Worm (Caenorhabditis elegans) whole organism, young adult: Measurements from ENCODE around the gene clec-181.

Source experiments
- B0035.1 ChIP-seq: sonication (generic microtip); optimal IDR thresholded peaks from 2 replicates; lab custom pipeline; 2016; ENCODE audit warnings: missing genetic modification characterization, mild to moderate bottlenecking, missing compliant biosample characterization, missing genotype, missing genetic modification reagents
- B0261.1 ChIP-seq: sonication (generic microtip); optimal IDR thresholded peaks from 2 replicates; lab custom pipeline; 2016; ENCODE audit warnings: mild to moderate bottlenecking, missing genetic modification characterization, moderate library complexity, missing compliant biosample characterization
- C06A6.2 ChIP-seq: fragments of 200-800 bp; sonication (Bioruptor generic); conservative IDR thresholded peaks from 2 replicates; pipeline ENCODE4 v1.3.6; 2022; ENCODE audit warnings: missing genetic modification characterization, missing compliant biosample characterization
- C17E4.6 ChIP-seq: fragments of 200-800 bp; sonication (Bioruptor generic); IDR thresholded peaks from 2 replicates; pipeline ENCODE4 v1.3.6; 2022; ENCODE audit warnings: missing genetic modification reagents, missing genetic modification characterization, missing compliant biosample characterization
- F23B12.7 ChIP-seq: sonication (generic microtip); optimal IDR thresholded peaks from 2 replicates; lab custom pipeline; 2017; ENCODE audit warnings: missing genetic modification characterization, mild to moderate bottlenecking, missing compliant biosample characterization, antibody characterized with exemption, moderate library complexity; ENCODE audit not compliant: insufficient read depth
- F33H1.4 ChIP-seq: fragments of 200-800 bp; sonication (Bioruptor generic); IDR thresholded peaks from 2 replicates; pipeline ENCODE4 v1.3.6; 2022; ENCODE audit warnings: missing genetic modification reagents, missing genetic modification characterization, missing compliant biosample characterization
- F57A8.1 ChIP-seq: fragments of 200-800 bp; sonication (Bioruptor generic); optimal IDR thresholded peaks from 2 replicates; lab custom pipeline; 2018; ENCODE audit warnings: mild to moderate bottlenecking, missing genetic modification characterization, moderate library complexity, missing compliant biosample characterization
- K12H6.12 ChIP-seq: fragments of 200-800 bp; sonication (Bioruptor generic); optimal IDR thresholded peaks from 2 replicates; lab custom pipeline; 2018; ENCODE audit warnings: mild to moderate bottlenecking, missing genetic modification characterization, missing compliant biosample characterization
- T26A5.8 ChIP-seq: sonication (generic microtip); optimal IDR thresholded peaks from 2 replicates; lab custom pipeline; 2016; ENCODE audit warnings: missing genetic modification characterization, missing compliant biosample characterization
- Y56A3A.18 ChIP-seq: fragments of 200-800 bp; sonication (Bioruptor generic); IDR thresholded peaks from 2 replicates; pipeline ENCODE4 v1.3.6; 2022; ENCODE audit warnings: missing genetic modification reagents, missing genetic modification characterization, missing compliant biosample characterization
- Y79H2A.3 ChIP-seq: fragments of 200-800 bp; sonication (Bioruptor generic); conservative IDR thresholded peaks from 2 replicates; pipeline ENCODE4 v1.3.6; 2022; ENCODE audit warnings: missing genetic modification reagents, missing genetic modification characterization, missing compliant biosample characterization
- Y95B8A.8 ChIP-seq: fragments of 200-800 bp; sonication (Bioruptor generic); IDR thresholded peaks from 2 replicates; pipeline ENCODE4 v1.3.6; 2022; ENCODE audit warnings: missing genetic modification reagents, missing genetic modification characterization, missing compliant biosample characterization
- akir-1 ChIP-seq: fragments of 200-800 bp; sonication (Bioruptor generic); optimal IDR thresholded peaks from 2 replicates; lab custom pipeline; 2018; ENCODE audit warnings: mild to moderate bottlenecking, missing genetic modification characterization, moderate library complexity, missing compliant biosample characterization
- atf-7 ChIP-seq: sonication (generic microtip); optimal IDR thresholded peaks from 2 replicates; lab custom pipeline; 2017; ENCODE audit warnings: mild to moderate bottlenecking, missing genetic modification characterization, missing compliant biosample characterization
- attf-6 ChIP-seq: fragments of 200-800 bp; sonication (Bioruptor generic); IDR thresholded peaks from 2 replicates; pipeline ENCODE4 v1.3.6; 2022; ENCODE audit warnings: missing genetic modification reagents, missing genetic modification characterization, missing compliant biosample characterization
- efl-1 ChIP-seq: fragments of 150-350 bp; optimal IDR thresholded peaks from 2 replicates; lab custom pipeline; 2014; ENCODE audit warnings: missing biosample characterization, missing genetic modification reagents, missing genetic modification characterization
- egl-18 ChIP-seq: fragments of 200-800 bp; sonication (Bioruptor generic); IDR thresholded peaks from 2 replicates; pipeline ENCODE4 v1.3.6; 2022; ENCODE audit warnings: missing genetic modification reagents, missing genetic modification characterization, missing compliant biosample characterization
- egl-44 ChIP-seq: fragments of 200-800 bp; sonication (Bioruptor generic); IDR thresholded peaks from 2 replicates; pipeline ENCODE4 v1.3.6; 2022; ENCODE audit warnings: missing genetic modification reagents, missing genetic modification characterization, missing compliant biosample characterization
- gei-17 ChIP-seq: fragments of 200-800 bp; sonication (Bioruptor generic); optimal IDR thresholded peaks from 2 replicates; lab custom pipeline; 2018; ENCODE audit warnings: mild to moderate bottlenecking, missing genetic modification characterization, missing compliant biosample characterization
- hmg-1.2 ChIP-seq: fragments of 200-800 bp; sonication (Bioruptor generic); IDR thresholded peaks from 2 replicates; pipeline ENCODE4 v1.3.6; 2022; ENCODE audit warnings: missing genetic modification reagents, missing genetic modification characterization, missing compliant biosample characterization
- lag-1 ChIP-seq: fragments of 200-800 bp; sonication (Bioruptor generic); IDR thresholded peaks from 2 replicates; pipeline ENCODE4 v1.3.6; 2022; ENCODE audit warnings: missing genetic modification reagents, missing genetic modification characterization, missing compliant biosample characterization
- lin-26 ChIP-seq: fragments of 200-800 bp; sonication (Bioruptor generic); IDR thresholded peaks from 2 replicates; pipeline ENCODE4 v1.3.6; 2022; ENCODE audit warnings: missing genetic modification reagents, missing genetic modification characterization, missing compliant biosample characterization
- lsl-1 ChIP-seq: fragments of 200-800 bp; sonication (Bioruptor generic); optimal IDR thresholded peaks from 2 replicates; lab custom pipeline; 2018; ENCODE audit warnings: mild to moderate bottlenecking, missing genetic modification characterization, moderate library complexity, missing compliant biosample characterization
- nfya-1 ChIP-seq: sonication (generic microtip); optimal IDR thresholded peaks from 2 replicates; lab custom pipeline; 2017; ENCODE audit warnings: antibody characterized with exemption, missing compliant biosample characterization, missing genetic modification characterization, borderline replicate concordance; ENCODE audit not compliant: insufficient read depth
- nhr-120 ChIP-seq: fragments of 200-800 bp; sonication (Bioruptor generic); IDR thresholded peaks from 2 replicates; pipeline ENCODE4 v1.3.6; 2022; ENCODE audit warnings: missing genetic modification characterization, missing compliant biosample characterization
- nhr-179 ChIP-seq: sonication (generic microtip); optimal IDR thresholded peaks from 2 replicates; lab custom pipeline; 2016; ENCODE audit warnings: mild to moderate bottlenecking, missing genetic modification characterization, missing compliant biosample characterization
- nhr-27 ChIP-seq: fragments of 200-800 bp; sonication (Bioruptor generic); optimal IDR thresholded peaks from 2 replicates; lab custom pipeline; 2018; ENCODE audit warnings: mild to moderate bottlenecking, missing genetic modification characterization, moderate library complexity, missing compliant biosample characterization
- pbrm-1 ChIP-seq: fragments of 200-800 bp; sonication (Bioruptor generic); IDR thresholded peaks from 2 replicates; pipeline ENCODE4 v1.3.6; 2022; ENCODE audit warnings: missing genetic modification reagents, missing genetic modification characterization, missing compliant biosample characterization
- rec-8 ChIP-seq, 2 experiments: sonication (generic microtip); optimal IDR thresholded peaks; 2 replicates each; lab custom pipeline; 2016; ENCODE audit warnings: mild to moderate bottlenecking in 2 of 2, missing genetic modification characterization in 2 of 2, missing genetic modification reagents in 2 of 2, missing genotype in 2 of 2, missing biosample characterization in 1 of 2, missing compliant biosample characterization in 1 of 2, moderate library complexity in 1 of 2
- sdz-38 ChIP-seq: sonication (generic microtip); optimal IDR thresholded peaks from 2 replicates; lab custom pipeline; 2016; ENCODE audit warnings: missing genotype, missing genetic modification characterization, missing compliant biosample characterization
- tbp1 ChIP-seq: fragments of 200-800 bp; sonication (Bioruptor generic); optimal IDR thresholded peaks from 2 replicates; lab custom pipeline; 2018; ENCODE audit warnings: mild to moderate bottlenecking, missing genetic modification characterization, missing compliant biosample characterization
- zfh-2 ChIP-seq: fragments of 200-800 bp; sonication (Bioruptor generic); conservative IDR thresholded peaks from 2 replicates; pipeline ENCODE4 v1.3.6; 2022; ENCODE audit warnings: missing genetic modification reagents, missing genetic modification characterization, missing compliant biosample characterization
- ztf-26 ChIP-seq: sonication (generic microtip); optimal IDR thresholded peaks from 2 replicates; lab custom pipeline; 2017; ENCODE audit warnings: missing genetic modification characterization, missing compliant biosample characterization
- ztf-3 ChIP-seq: fragments of 200-800 bp; sonication (Bioruptor generic); optimal IDR thresholded peaks from 2 replicates; lab custom pipeline; 2018; ENCODE audit warnings: mild to moderate bottlenecking, missing genetic modification characterization, missing compliant biosample characterization
- ztf-6 ChIP-seq: fragments of 200-800 bp; sonication (Bioruptor generic); IDR thresholded peaks from 2 replicates; pipeline ENCODE4 v1.3.6; 2022; ENCODE audit warnings: missing genetic modification reagents, missing genetic modification characterization, missing compliant biosample characterization

Gene clec-181

DNA sequence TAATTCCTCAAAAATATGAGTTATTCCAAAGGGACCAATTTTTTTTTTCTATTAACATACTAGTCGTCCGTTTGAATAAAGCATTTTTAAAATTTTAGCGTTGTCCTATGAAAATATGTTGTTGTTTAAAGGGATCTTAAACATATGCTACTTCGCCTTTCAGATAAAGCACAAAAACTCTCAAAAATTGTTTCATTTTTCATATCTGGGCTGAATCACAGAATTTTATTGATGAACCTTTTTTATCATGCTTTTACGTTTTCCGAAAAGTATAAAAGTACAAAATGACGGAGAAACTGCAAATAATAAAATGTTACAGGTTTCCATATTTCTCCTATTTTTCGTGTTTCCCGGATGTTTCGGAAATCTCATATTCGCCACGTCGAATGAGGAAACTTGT is at the start of gene clec-181:
TSS of gene clec-181 (plus strand) at position 301 of the 400 bp plus-strand sequence.
- TF ChIP-seq atf-7 (no peak), F33H1.4 (no peak), egl-18 (no peak), nhr-120 (no peak), ztf-26 (tag; lab: Kevin White, UChicago) (no peak), nhr-27 (no peak)

DNA sequence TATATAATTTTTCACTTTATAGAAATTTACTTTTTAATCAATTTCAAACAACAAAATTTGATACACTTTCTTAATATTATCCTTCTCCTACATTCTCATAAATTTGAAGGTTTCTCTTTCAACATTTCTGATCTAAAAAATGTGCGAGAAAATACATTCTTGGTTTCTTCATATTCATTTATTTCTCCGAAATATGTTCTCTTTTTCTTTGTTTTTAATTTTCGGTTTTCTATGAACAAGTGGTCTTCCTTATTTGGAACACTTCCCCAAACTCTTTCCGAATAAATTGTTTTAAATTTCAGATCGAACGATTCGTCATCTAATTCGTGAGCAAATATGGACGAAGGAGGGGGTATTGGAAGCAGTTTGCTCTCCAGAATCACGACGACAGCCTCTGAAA is 36.7 kb upstream of the clec-181 start, which contains the start of gene npr-22:
TSS of gene npr-22 (plus strand) at position 301 of the 400 bp plus-strand sequence.
- TF ChIP-seq lag-1 (GFP tag; lab: Robert Waterston, UW) (no peak), C06A6.2 (GFP tag; lab: Robert Waterston, UW) (no peak), zfh-2 (GFP tag; lab: Robert Waterston, UW) (no peak), Y56A3A.18 (GFP tag; lab: Robert Waterston, UW) (no peak), efl-1 (no peak), K12H6.12 (tag; lab: Kevin White, UChicago) (no peak), B0035.1 (tag; lab: Kevin White, UChicago) (no peak), egl-44 (no peak), F57A8.1 (GFP tag; lab: Kevin White, UChicago) (no peak), lsl-1 (GFP tag; lab: Kevin White, UChicago) (no peak)

DNA sequence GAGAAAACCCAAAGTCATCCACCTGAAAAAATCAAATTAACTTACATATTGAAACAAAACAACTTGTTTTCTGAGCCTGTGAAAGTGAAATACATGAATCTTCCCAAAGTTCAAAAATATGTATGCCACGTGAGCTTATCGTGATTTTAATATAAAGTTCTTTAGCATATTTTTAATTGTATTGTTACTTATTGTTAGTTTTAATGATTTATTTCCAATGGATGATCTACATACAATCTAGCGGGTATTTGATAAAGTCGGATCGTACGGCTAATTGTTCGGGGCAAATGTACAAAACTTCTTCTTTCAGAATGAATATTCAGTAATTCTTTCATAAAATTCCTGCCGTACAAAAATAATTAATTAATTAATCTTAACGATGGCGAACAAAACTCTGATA is 25.6 kb upstream of the clec-181 start, which contains the start of gene Y59H11AM.4:
TSS of gene Y59H11AM.4 (minus strand) at position 101 of the 400 bp plus-strand sequence.
- TF ChIP-seq gei-17 (no peak), nfya-1 (tag; lab: Kevin White, UChicago) (no peak), akir-1 (GFP tag; lab: Kevin White, UChicago) (no peak), rec-8 (tag; optimal IDR thresholded peaks at IDR 0.05; lab: Kevin White, UChicago) (no peak), F23B12.7 (tag; lab: Kevin White, UChicago) (no peak), sdz-38 (no peak)
- TF ChIP-seq, all 124 proteins: peak for 0

DNA sequence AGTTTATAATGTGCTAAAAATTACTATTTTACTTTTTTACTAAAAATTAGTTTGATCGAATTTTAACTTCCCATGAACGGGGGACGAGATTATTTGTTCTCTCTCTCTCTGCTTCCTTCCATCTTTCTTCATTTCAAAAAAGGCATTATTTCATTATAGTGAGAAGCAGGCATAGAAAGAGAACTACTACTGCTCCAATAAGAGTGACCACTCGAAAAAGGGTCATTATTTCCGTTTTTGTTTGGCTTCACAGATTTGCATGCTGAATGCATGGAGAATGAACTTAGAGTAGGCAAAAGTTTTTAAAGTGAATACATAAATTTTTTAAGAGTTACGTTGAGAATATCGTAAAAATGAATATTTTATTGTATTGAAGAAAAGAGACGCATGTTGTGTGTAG is 25.1 kb upstream of the clec-181 start:
- TF ChIP-seq B0261.1 (tag; lab: Kevin White, UChicago), result no peak
- TF ChIP-seq nhr-179, result no peak
- no peak for TF ChIP-seq attf-6 (GFP tag; lab: Robert Waterston, UW)
- no peak for TF ChIP-seq C06A6.2 (GFP tag; lab: Robert Waterston, UW)
- TF ChIP-seq ztf-3 (GFP tag; lab: Kevin White, UChicago), result no peak
- no peak for TF ChIP-seq pbrm-1 (GFP tag; lab: Robert Waterston, UW)

DNA sequence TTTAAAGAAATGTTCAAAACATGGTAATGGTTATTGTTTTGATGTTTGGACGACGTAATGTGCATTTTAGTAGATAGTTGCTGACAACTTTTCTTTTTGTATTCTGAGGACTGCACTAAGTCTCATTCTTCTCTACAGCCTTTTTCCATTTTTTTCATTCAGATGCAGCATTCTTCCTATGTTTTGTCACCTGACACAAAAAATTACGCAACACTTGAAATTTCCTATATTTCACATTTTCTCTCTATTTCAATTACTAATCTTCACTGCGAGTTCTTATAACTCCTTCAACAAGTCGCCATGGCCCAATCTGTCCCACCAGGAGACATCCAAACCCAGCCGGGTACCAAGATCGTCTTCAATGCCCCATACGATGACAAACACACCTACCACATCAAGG is 24.7 kb upstream of the clec-181 start, which contains the start of gene Y59H11AM.1:
TSS of gene Y59H11AM.1 (plus strand) at position 301 of the 400 bp plus-strand sequence.
- no peak for TF ChIP-seq hmg-1.2 (GFP tag; lab: Robert Waterston, UW)
- TF ChIP-seq Y95B8A.8 (GFP tag; lab: Robert Waterston, UW), result no peak
- no peak for TF ChIP-seq ztf-6
- TF ChIP-seq C17E4.6 (GFP tag; lab: Robert Waterston, UW), result no peak
- no peak for TF ChIP-seq lin-26
- TF ChIP-seq T26A5.8 (tag; lab: Kevin White, UChicago), result no peak
- no peak for TF ChIP-seq Y79H2A.3
- no peak for TF ChIP-seq C06A6.2 (GFP tag; lab: Robert Waterston, UW)
- no peak for TF ChIP-seq tbp1
- TF ChIP-seq, all 124 proteins: peak for 0
